Worm (Caenorhabditis elegans): ENCODE results near the gene pals-37.

- TF ChIP-seq R02D3.7 (tag; optimal IDR thresholded peaks at IDR 0.05): no peak
- TF ChIP-seq snpc-4 (tag; optimal IDR thresholded peaks at IDR 0.05): no peak
- TF ChIP-seq crh-2 (tag; optimal IDR thresholded peaks at IDR 0.05): no peak
- TF ChIP-seq aly-2 (tag; optimal IDR thresholded peaks at IDR 0.05): no peak
- no peak for TF ChIP-seq Y55F3AM.14 (GFP tag; optimal IDR thresholded peaks at IDR 0.05)
- TF ChIP-seq ZK546.5 (tag; optimal IDR thresholded peaks at IDR 0.05): no peak
- no peak for TF ChIP-seq nhr-11 (tag; optimal IDR thresholded peaks at IDR 0.05)
- TF ChIP-seq mdl-1 (tag; optimal IDR thresholded peaks at IDR 0.05): no peak
- no peak for TF ChIP-seq zag-1 (tag; optimal IDR thresholded peaks at IDR 0.05)
- TF ChIP-seq ama-1 (optimal IDR thresholded peaks at IDR 0.05): no peak
- TF ChIP-seq nhr-237 (tag; optimal IDR thresholded peaks at IDR 0.05): no peak
- TF ChIP-seq ztf-1 (GFP tag; conservative IDR thresholded peaks at IDR 0.05): no peak
Observed at ce11 chrV:12405929-12406328, 35.4 kb downstream of the pals-37 start, which contains the start of gene K01D12.10.

Data from whole organism, L2 larva.